Worm (Caenorhabditis elegans) whole organism, mixed stage, embryonic: Measurements from ENCODE around the gene akap-1.

Experiments
- M03D4.4 ChIP-seq: sonication (generic microtip); optimal IDR thresholded peaks from 2 replicates; lab custom pipeline; 2017; ENCODE audit warnings: mild to moderate bottlenecking, missing genetic modification characterization, missing compliant biosample characterization
- bed-3 ChIP-seq: fragments of 200-800 bp; sonication (Bioruptor generic); optimal IDR thresholded peaks from 3 replicates; lab custom pipeline; 2018; ENCODE audit warnings: mild to moderate bottlenecking, missing genetic modification characterization, moderate library complexity, missing compliant biosample characterization
- ceh-39 ChIP-seq: fragments of 150-350 bp; optimal IDR thresholded peaks from 2 replicates; lab custom pipeline; 2014; ENCODE audit warnings: missing biosample characterization, missing genetic modification characterization
- ceh-43 ChIP-seq: fragments of 200-800 bp; sonication (Bioruptor generic); optimal IDR thresholded peaks from 2 replicates; lab custom pipeline; 2018; ENCODE audit warnings: mild to moderate bottlenecking, missing genetic modification characterization, moderate library complexity, missing compliant biosample characterization
- ceh-83 ChIP-seq: fragments of 200-800 bp; sonication (Bioruptor generic); optimal IDR thresholded peaks from 2 replicates; lab custom pipeline; 2018; ENCODE audit warnings: mild to moderate bottlenecking, missing genetic modification characterization, missing compliant biosample characterization
- ces-1 ChIP-seq: fragments of 150-350 bp; optimal IDR thresholded peaks from 2 replicates; lab custom pipeline; 2014; ENCODE audit warnings: missing biosample characterization, missing genetic modification reagents, missing genetic modification characterization
- drap-1 ChIP-seq: fragments of 200-800 bp; sonication (Bioruptor generic); optimal IDR thresholded peaks from 3 replicates; lab custom pipeline; 2018; ENCODE audit warnings: mild to moderate bottlenecking, missing genetic modification characterization, missing compliant biosample characterization
- elt-1 ChIP-seq: sonication (generic microtip); optimal IDR thresholded peaks from 2 replicates; lab custom pipeline; 2017; ENCODE audit warnings: missing genetic modification characterization, mild to moderate bottlenecking, missing compliant biosample characterization, antibody characterized with exemption, moderate library complexity, borderline replicate concordance; ENCODE audit not compliant: insufficient read depth
- flh-1 ChIP-seq: fragments of 200-800 bp; sonication (Bioruptor generic); optimal IDR thresholded peaks from 2 replicates; lab custom pipeline; 2018; ENCODE audit warnings: mild to moderate bottlenecking, missing genetic modification characterization, moderate library complexity, missing compliant biosample characterization
- ham-2 ChIP-seq: fragments of 200-800 bp; sonication (Bioruptor generic); optimal IDR thresholded peaks from 2 replicates; lab custom pipeline; 2018; ENCODE audit warnings: mild to moderate bottlenecking, missing genetic modification characterization, missing compliant biosample characterization
- hlh-1 ChIP-seq: fragments of 150-350 bp; optimal IDR thresholded peaks from 2 replicates; lab custom pipeline; 2014; ENCODE audit warnings: missing biosample characterization, missing genetic modification reagents, missing genetic modification characterization
- lin-13 ChIP-seq: fragments of 150-350 bp; optimal IDR thresholded peaks from 2 replicates; lab custom pipeline; 2014; ENCODE audit warnings: missing biosample characterization, missing genetic modification characterization
- lin-32 ChIP-seq: fragments of 200-800 bp; sonication (Bioruptor generic); optimal IDR thresholded peaks from 2 replicates; lab custom pipeline; 2018; ENCODE audit warnings: mild to moderate bottlenecking, missing genetic modification characterization, missing compliant biosample characterization
- lsy-2 ChIP-seq: fragments of 150-350 bp; optimal IDR thresholded peaks from 2 replicates; lab custom pipeline; 2014; ENCODE audit warnings: missing biosample characterization, missing genetic modification characterization
- mab-5 ChIP-seq: fragments of 150-350 bp; optimal IDR thresholded peaks from 2 replicates; lab custom pipeline; 2014; ENCODE audit warnings: missing biosample characterization, missing genetic modification characterization
- mep-1 ChIP-seq: fragments of 150-350 bp; optimal IDR thresholded peaks from 2 replicates; lab custom pipeline; 2017; ENCODE audit warnings: missing biosample characterization, missing genetic modification reagents, missing genetic modification characterization, inconsistent platforms
- mls-2 ChIP-seq: sonication (generic microtip); optimal IDR thresholded peaks from 2 replicates; lab custom pipeline; 2016; ENCODE audit warnings: mild to moderate bottlenecking, missing genetic modification characterization, moderate library complexity, missing compliant biosample characterization
- nhr-2 ChIP-seq: fragments of 150-350 bp; optimal IDR thresholded peaks from 2 replicates; lab custom pipeline; 2014; ENCODE audit warnings: missing biosample characterization, missing genetic modification characterization
- nhr-237 ChIP-seq: fragments of 150-350 bp; optimal IDR thresholded peaks from 2 replicates; lab custom pipeline; 2014; ENCODE audit warnings: missing biosample characterization, missing genetic modification characterization
- nhr-28 ChIP-seq: fragments of 150-350 bp; optimal IDR thresholded peaks from 2 replicates; lab custom pipeline; 2014; ENCODE audit warnings: missing biosample characterization, missing genetic modification characterization
- nhr-76 ChIP-seq: sonication (generic microtip); optimal IDR thresholded peaks from 2 replicates; lab custom pipeline; 2017; ENCODE audit warnings: missing biosample characterization, missing genetic modification characterization
- pha-4 ChIP-seq: fragments of 150-350 bp; optimal IDR thresholded peaks from 2 replicates; lab custom pipeline; 2018; ENCODE audit warnings: missing biosample characterization, missing genetic modification reagents, missing genetic modification characterization
- sem-2 ChIP-seq: fragments of 200-800 bp; sonication (Bioruptor generic); optimal IDR thresholded peaks from 2 replicates; lab custom pipeline; 2018; ENCODE audit warnings: mild to moderate bottlenecking, missing genetic modification characterization, missing compliant biosample characterization
- snpc-4 ChIP-seq: fragments of 150-350 bp; optimal IDR thresholded peaks from 2 replicates; lab custom pipeline; 2014; ENCODE audit warnings: missing biosample characterization, missing genetic modification characterization
- sptf-1 ChIP-seq: sonication (generic microtip); optimal IDR thresholded peaks from 2 replicates; lab custom pipeline; 2017; ENCODE audit warnings: mild to moderate bottlenecking, missing genetic modification characterization, moderate library complexity, missing compliant biosample characterization
- tbx-8 ChIP-seq: fragments of 200-800 bp; sonication (Bioruptor generic); optimal IDR thresholded peaks from 2 replicates; lab custom pipeline; 2018; ENCODE audit warnings: mild to moderate bottlenecking, missing genetic modification characterization, moderate library complexity, missing compliant biosample characterization
- unc-39 ChIP-seq: fragments of 150-350 bp; optimal IDR thresholded peaks from 2 replicates; lab custom pipeline; 2014; ENCODE audit warnings: missing biosample characterization, missing genetic modification characterization
- unc-62 ChIP-seq: fragments of 150-350 bp; optimal IDR thresholded peaks from 2 replicates; lab custom pipeline; 2014; ENCODE audit warnings: missing biosample characterization, missing genetic modification reagents, missing genetic modification characterization
- zip-8 ChIP-seq: fragments of 150-350 bp; optimal IDR thresholded peaks from 2 replicates; lab custom pipeline; 2014; ENCODE audit warnings: missing biosample characterization, missing genetic modification characterization
- ztf-11 ChIP-seq: fragments of 150-350 bp; optimal IDR thresholded peaks from 2 replicates; lab custom pipeline; 2014; ENCODE audit warnings: missing biosample characterization, missing genetic modification characterization

Gene akap-1

ce11 chrIII:6360114-6360513 is 6.9 kb downstream of the akap-1 start:
- TF ChIP-seq snpc-4 (tag; lab: Kevin White, UChicago): no peak
- no peak for TF ChIP-seq sem-2 (GFP tag; lab: Kevin White, UChicago)
- TF ChIP-seq flh-1 (GFP tag; lab: Kevin White, UChicago): no peak
- TF ChIP-seq zip-8 (tag; lab: Kevin White, UChicago): no peak
- no peak for TF ChIP-seq ceh-43 (GFP tag; lab: Kevin White, UChicago)
- TF ChIP-seq mep-1 (tag; lab: Kevin White, UChicago): no peak
- TF ChIP-seq lin-32 (GFP tag; lab: Kevin White, UChicago): no peak
- no peak for TF ChIP-seq ceh-83 (GFP tag; lab: Kevin White, UChicago)
- no peak for TF ChIP-seq lsy-2
- no peak for TF ChIP-seq pha-4 (tag; lab: Kevin White, UChicago)
- TF ChIP-seq nhr-237 (tag; lab: Kevin White, UChicago): no peak
- TF ChIP-seq unc-62 (GFP tag; lab: Kevin White, UChicago): no peak
- TF ChIP-seq ces-1 (GFP tag; lab: Kevin White, UChicago): no peak
- no peak for TF ChIP-seq elt-1 (tag; lab: Kevin White, UChicago)
- TF ChIP-seq ceh-39 (tag; lab: Kevin White, UChicago): no peak
- no peak for TF ChIP-seq lin-13
- no peak for TF ChIP-seq tbx-8

- no peak for TF ChIP-seq flh-1 (GFP tag; lab: Kevin White, UChicago)
- no peak for TF ChIP-seq mls-2
- no peak for TF ChIP-seq elt-1 (tag; lab: Kevin White, UChicago)
- TF ChIP-seq mep-1 (tag; lab: Kevin White, UChicago): no peak
- no peak for TF ChIP-seq sptf-1 (tag; lab: Kevin White, UChicago)
- no peak for TF ChIP-seq nhr-28
- TF ChIP-seq ztf-11 (tag; lab: Kevin White, UChicago): no peak
- no peak for TF ChIP-seq M03D4.4 (tag; lab: Kevin White, UChicago)
- TF ChIP-seq ceh-39 (tag; lab: Kevin White, UChicago): no peak
- TF ChIP-seq mab-5 (tag; lab: Kevin White, UChicago): no peak
- TF ChIP-seq bed-3: no peak
- TF ChIP-seq nhr-2 (tag; lab: Kevin White, UChicago): no peak
- no peak for TF ChIP-seq lin-13
- TF ChIP-seq ceh-43 (GFP tag; lab: Kevin White, UChicago): no peak
- TF ChIP-seq hlh-1 (tag; lab: Kevin White, UChicago): no peak
- TF ChIP-seq tbx-8: no peak
- no peak for TF ChIP-seq nhr-76 (tag; lab: Kevin White, UChicago)
Measured at ce11 chrIII:6360825-6361224, 7.6 kb downstream of the akap-1 start.

ce11 chrIII:6361560-6361959 is 8.4 kb downstream of the akap-1 start:
- TF ChIP-seq bed-3 (no peak), ztf-11 (tag; lab: Kevin White, UChicago) (no peak), flh-1 (GFP tag; lab: Kevin White, UChicago) (no peak), nhr-237 (tag; lab: Kevin White, UChicago) (no peak), drap-1 (no peak), sem-2 (GFP tag; lab: Kevin White, UChicago) (no peak), lin-32 (GFP tag; lab: Kevin White, UChicago) (no peak), lin-13 (no peak), zip-8 (tag; lab: Kevin White, UChicago) (no peak), mep-1 (tag; lab: Kevin White, UChicago) (no peak), nhr-2 (tag; lab: Kevin White, UChicago) (no peak), snpc-4 (tag; lab: Kevin White, UChicago) (no peak), pha-4 (tag; lab: Kevin White, UChicago) (no peak), lsy-2 (no peak)

ce11 chrIII:6362323-6362922 is 9.2 kb downstream of the akap-1 start:
- no peak for TF ChIP-seq mls-2
- TF ChIP-seq lin-32 (GFP tag; lab: Kevin White, UChicago): no peak
- TF ChIP-seq elt-1 (tag; lab: Kevin White, UChicago): peak; percentile 30
- TF ChIP-seq mab-5 (tag; lab: Kevin White, UChicago): no peak
- TF ChIP-seq ceh-39 (tag; lab: Kevin White, UChicago): no peak
- TF ChIP-seq unc-39 (tag; lab: Kevin White, UChicago): no peak
- TF ChIP-seq, all 35 proteins: peak for 1

ce11 chrIII:6364395-6364794 is 11.2 kb downstream of the akap-1 start:
- TF ChIP-seq unc-62 (GFP tag; lab: Kevin White, UChicago) (peak; percentile 24), flh-1 (GFP tag; lab: Kevin White, UChicago) (no peak), mep-1 (tag; lab: Kevin White, UChicago) (no peak), hlh-1 (tag; lab: Kevin White, UChicago) (peak; percentile 41), ham-2 (GFP tag; lab: Kevin White, UChicago) (no peak), M03D4.4 (tag; lab: Kevin White, UChicago) (no peak)
- TF ChIP-seq, all 35 proteins: peak for 2
